Fruit fly (Drosophila melanogaster) whole organism, pupa: ENCODE results near the gene CG11360.

ENCODE experiments used
- CG13204 ChIP-seq: fragments of 200-800 bp; sonication (Bioruptor generic); optimal IDR thresholded peaks from 2 replicates; lab custom pipeline; 2018; ENCODE audit warnings: missing biosample characterization, mild to moderate bottlenecking, missing genetic modification characterization, moderate library complexity
- CG14655 ChIP-seq: fragments of 200-800 bp; sonication (Bioruptor generic); optimal IDR thresholded peaks from 3 replicates; lab custom pipeline; 2017; ENCODE audit warnings: mild to moderate bottlenecking, missing biosample characterization, missing genetic modification reagents, missing genetic modification characterization
- CG34367 ChIP-seq: fragments of 200-800 bp; sonication (Bioruptor generic); optimal IDR thresholded peaks from 2 replicates; lab custom pipeline; 2018; ENCODE audit warnings: missing biosample characterization, mild to moderate bottlenecking, missing genetic modification characterization
- CG4496 ChIP-seq: fragments of 200-800 bp; sonication (Bioruptor generic); IDR thresholded peaks from 3 replicates; pipeline ENCODE4 v1.3.6; 2022; ENCODE audit warnings: missing biosample characterization, missing genetic modification characterization
- CG8301 ChIP-seq: fragments of 200-800 bp; sonication (Bioruptor generic); optimal IDR thresholded peaks from 2 replicates; lab custom pipeline; 2018; ENCODE audit warnings: missing biosample characterization, mild to moderate bottlenecking, missing genetic modification characterization
- CG9948 ChIP-seq: fragments of 200-800 bp; sonication (Bioruptor generic); optimal IDR thresholded peaks from 2 replicates; lab custom pipeline; 2018; ENCODE audit warnings: missing biosample characterization, mild to moderate bottlenecking, missing genetic modification characterization, moderate library complexity
- D1 ChIP-seq: fragments of 200-800 bp; sonication (Bioruptor generic); optimal IDR thresholded peaks from 2 replicates; lab custom pipeline; 2018; ENCODE audit warnings: missing biosample characterization, mild to moderate bottlenecking, missing genetic modification characterization, moderate library complexity
- EcR ChIP-seq: fragments of 200-800 bp; sonication (Bioruptor generic); optimal IDR thresholded peaks from 3 replicates; lab custom pipeline; 2019; ENCODE audit warnings: missing biosample characterization, missing genetic modification characterization, mild to moderate bottlenecking, moderate library complexity, missing genetic modification reagents
- Ets98B ChIP-seq: fragments of 200-800 bp; sonication (Bioruptor generic); IDR thresholded peaks from 2 replicates; pipeline ENCODE4 v1.3.6; 2022; ENCODE audit warnings: missing biosample characterization, missing genetic modification characterization
- Pif1A ChIP-seq: fragments of 200-800 bp; sonication (Bioruptor generic); optimal IDR thresholded peaks from 3 replicates; lab custom pipeline; 2016; ENCODE audit warnings: missing biosample characterization, missing genetic modification characterization
- Pif1B ChIP-seq: fragments of 200-800 bp; sonication (Bioruptor generic); optimal IDR thresholded peaks from 3 replicates; lab custom pipeline; 2016; ENCODE audit warnings: missing biosample characterization, missing genetic modification characterization
- Snoo ChIP-seq: fragments of 200-800 bp; sonication (Bioruptor generic); optimal IDR thresholded peaks from 3 replicates; lab custom pipeline; 2017; ENCODE audit warnings: missing biosample characterization, mild to moderate bottlenecking, missing genetic modification characterization, inconsistent platforms
- gl ChIP-seq: fragments of 200-800 bp; sonication (Bioruptor generic); optimal IDR thresholded peaks from 2 replicates; lab custom pipeline; 2018; ENCODE audit warnings: missing biosample characterization, mild to moderate bottlenecking, missing genetic modification characterization

dm6 chr4:724140-724539, 53.2 kb downstream of the CG11360 start, which contains the start of gene bt:
- TF ChIP-seq CG9948: no peak
- no peak for TF ChIP-seq EcR (GFP tag; lab: Kevin White, UChicago)
- TF ChIP-seq CG8301 (tag; lab: Kevin White, UChicago): no peak
- TF ChIP-seq Pif1B (GFP tag; lab: Kevin White, UChicago): no peak
- no peak for TF ChIP-seq CG4496 (GFP tag; lab: Robert Waterston, UW)
- TF ChIP-seq Snoo (tag; lab: Kevin White, UChicago): no peak
- TF ChIP-seq gl: no peak
- TF ChIP-seq CG14655: no peak
- no peak for TF ChIP-seq CG34367 (tag; lab: Kevin White, UChicago)
- no peak for TF ChIP-seq D1 (tag; lab: Kevin White, UChicago)
- TF ChIP-seq Pif1A (GFP tag; lab: Kevin White, UChicago): no peak
- no peak for TF ChIP-seq Ets98B (GFP tag; lab: Robert Waterston, UW)
- TF ChIP-seq CG13204 (GFP tag; lab: Kevin White, UChicago): no peak
